Worm (Caenorhabditis elegans) whole organism, mixed stage, embryonic: ENCODE data around the gene sri-60.

ENCODE experiments used
- blmp-1 ChIP-seq: fragments of 150-350 bp; optimal IDR thresholded peaks from 2 replicates; lab custom pipeline; 2014; ENCODE audit warnings: missing biosample characterization, missing genetic modification characterization
- ceh-43 ChIP-seq: fragments of 200-800 bp; sonication (Bioruptor generic); optimal IDR thresholded peaks from 2 replicates; lab custom pipeline; 2018; ENCODE audit warnings: mild to moderate bottlenecking, missing genetic modification characterization, moderate library complexity, missing compliant biosample characterization
- lin-13 ChIP-seq: fragments of 150-350 bp; optimal IDR thresholded peaks from 2 replicates; lab custom pipeline; 2014; ENCODE audit warnings: missing biosample characterization, missing genetic modification characterization
- lsy-2 ChIP-seq: fragments of 150-350 bp; optimal IDR thresholded peaks from 2 replicates; lab custom pipeline; 2014; ENCODE audit warnings: missing biosample characterization, missing genetic modification characterization
- nhr-2 ChIP-seq: fragments of 150-350 bp; optimal IDR thresholded peaks from 2 replicates; lab custom pipeline; 2014; ENCODE audit warnings: missing biosample characterization, missing genetic modification characterization
- nhr-237 ChIP-seq: fragments of 150-350 bp; optimal IDR thresholded peaks from 2 replicates; lab custom pipeline; 2014; ENCODE audit warnings: missing biosample characterization, missing genetic modification characterization
- snpc-4 ChIP-seq: fragments of 150-350 bp; optimal IDR thresholded peaks from 2 replicates; lab custom pipeline; 2014; ENCODE audit warnings: missing biosample characterization, missing genetic modification characterization
- unc-39 ChIP-seq: fragments of 150-350 bp; optimal IDR thresholded peaks from 2 replicates; lab custom pipeline; 2014; ENCODE audit warnings: missing biosample characterization, missing genetic modification characterization
- unc-62 ChIP-seq: fragments of 150-350 bp; optimal IDR thresholded peaks from 2 replicates; lab custom pipeline; 2014; ENCODE audit warnings: missing biosample characterization, missing genetic modification reagents, missing genetic modification characterization

- TF ChIP-seq lsy-2 (tag; lab: Kevin White, UChicago) = no peak
- TF ChIP-seq nhr-237 (tag; lab: Kevin White, UChicago) = no peak
- TF ChIP-seq blmp-1 (tag; lab: Kevin White, UChicago) = no peak
- no peak for TF ChIP-seq nhr-2
- TF ChIP-seq unc-62 (GFP tag; lab: Kevin White, UChicago) = no peak
- no peak for TF ChIP-seq ceh-43
- no peak for TF ChIP-seq snpc-4 (tag; lab: Kevin White, UChicago)
- no peak for TF ChIP-seq lin-13 (tag; lab: Kevin White, UChicago)
- no peak for TF ChIP-seq unc-39
These were observed 12.6 kb downstream of the sri-60 start, which contains the start of gene nspf-3 for ce11 chrII:2690080-2690479.
